Fruit fly (Drosophila melanogaster): ENCODE results near the gene CG13919.

Gene CG13919

dm6 chr3L:1615701-1616100, 29.6 kb upstream of the CG13919 start, which contains the start of gene CG12105:
CG12105 (minus strand) TSS chr3L:1615801.
- no peak for TF ChIP-seq CG11617 (GFP tag; optimal IDR thresholded peaks at IDR 0.05)
- no peak for TF ChIP-seq Hr96 (GFP tag; optimal IDR thresholded peaks at IDR 0.05)
- TF ChIP-seq CG5204 (GFP tag; optimal IDR thresholded peaks at IDR 0.05) = no peak
- no peak for TF ChIP-seq CG12768 (GFP tag; optimal IDR thresholded peaks at IDR 0.05)
- TF ChIP-seq CG1620 (GFP tag; optimal IDR thresholded peaks at IDR 0.05) = no peak
- no peak for TF ChIP-seq Crg-1 (GFP tag; optimal IDR thresholded peaks at IDR 0.05)
- TF ChIP-seq Clk (GFP tag; optimal IDR thresholded peaks at IDR 0.05) = no peak
- no peak for TF ChIP-seq cic (GFP tag; optimal IDR thresholded peaks at IDR 0.05)
- TF ChIP-seq Mnt (GFP tag; optimal IDR thresholded peaks at IDR 0.05) = no peak
- TF ChIP-seq pad (GFP tag; optimal IDR thresholded peaks at IDR 0.05) = no peak
- TF ChIP-seq bab1 (GFP tag; optimal IDR thresholded peaks at IDR 0.05) = no peak
- TF ChIP-seq CG7101 (tag; optimal IDR thresholded peaks at IDR 0.05) = no peak
- no peak for TF ChIP-seq CG33017 (tag; optimal IDR thresholded peaks at IDR 0.05)
- no peak for TF ChIP-seq CG7045 (GFP tag; optimal IDR thresholded peaks at IDR 0.05)
- no peak for TF ChIP-seq CG14711 (tag; optimal IDR thresholded peaks at IDR 0.05)
- no peak for TF ChIP-seq kay (GFP tag; ENCODE audit: borderline replicate concordance)
- no peak for TF ChIP-seq tj (GFP tag; optimal IDR thresholded peaks at IDR 0.05)
- no peak for TF ChIP-seq toe (GFP tag; optimal IDR thresholded peaks at IDR 0.05)

dm6 chr3L:1618116-1618727, 27.0 kb upstream of the CG13919 start, which contains the start of the genes CG13926, ABCB7 and CG33230:
CG13926 (minus strand) TSS chr3L:1618158.
ABCB7 (plus strand) TSS chr3L:1618414.
CG33230 (plus strand) TSS chr3L:1618414.
- TF ChIP-seq toe (GFP tag; optimal IDR thresholded peaks at IDR 0.05) = peak; percentile 24
- TF ChIP-seq CG33017 (tag; optimal IDR thresholded peaks at IDR 0.05) = no peak
- TF ChIP-seq CG5204 (GFP tag; optimal IDR thresholded peaks at IDR 0.05) = peak; percentile 45
- peak; percentile 63 for TF ChIP-seq Hr96 (GFP tag; optimal IDR thresholded peaks at IDR 0.05)
- no peak for TF ChIP-seq cnc (optimal IDR thresholded peaks at IDR 0.05)
- no peak for TF ChIP-seq cic (GFP tag; optimal IDR thresholded peaks at IDR 0.05)
- peak; percentile 60 for TF ChIP-seq tj (GFP tag; optimal IDR thresholded peaks at IDR 0.05)
- peak; percentile 48 for TF ChIP-seq CG12768 (GFP tag; optimal IDR thresholded peaks at IDR 0.05)
- peak; percentile 66 for TF ChIP-seq CG11617 (GFP tag; optimal IDR thresholded peaks at IDR 0.05)
- peak; percentile 55 for TF ChIP-seq CG14711 (tag; optimal IDR thresholded peaks at IDR 0.05)
- peak; percentile 15 for TF ChIP-seq CG7045 (GFP tag; optimal IDR thresholded peaks at IDR 0.05)
- TF ChIP-seq CG1620 (GFP tag; optimal IDR thresholded peaks at IDR 0.05) = peak; percentile 27
- TF ChIP-seq CG7101 (tag; optimal IDR thresholded peaks at IDR 0.05) = peak; percentile 25
- peak; percentile 67 for TF ChIP-seq bab1 (GFP tag; optimal IDR thresholded peaks at IDR 0.05)
- peak; percentile 23 for TF ChIP-seq ovo (GFP tag; optimal IDR thresholded peaks at IDR 0.05)
- peak; percentile 70 for TF ChIP-seq Mnt (GFP tag; optimal IDR thresholded peaks at IDR 0.05)
- peak; percentile 10 for TF ChIP-seq pad (GFP tag; optimal IDR thresholded peaks at IDR 0.05)
- no peak for TF ChIP-seq Clk (GFP tag; optimal IDR thresholded peaks at IDR 0.05)
- TF ChIP-seq Crg-1 (GFP tag; optimal IDR thresholded peaks at IDR 0.05) = peak; percentile 18
- no peak for TF ChIP-seq kay (GFP tag; ENCODE audit: borderline replicate concordance)

- no peak for TF ChIP-seq pad (GFP tag; optimal IDR thresholded peaks at IDR 0.05)
- no peak for TF ChIP-seq cic (GFP tag; optimal IDR thresholded peaks at IDR 0.05)
- no peak for TF ChIP-seq toe (GFP tag; optimal IDR thresholded peaks at IDR 0.05)
- TF ChIP-seq bab1 (GFP tag; optimal IDR thresholded peaks at IDR 0.05) = no peak
- TF ChIP-seq CG7101 (tag; optimal IDR thresholded peaks at IDR 0.05) = no peak
Measured at dm6 chr3L:1626924-1627323, 18.3 kb upstream of the CG13919 start.

dm6 chr3L:1628176-1628866, 16.9 kb upstream of the CG13919 start, which contains the start of gene CG13928:
CG13928 (minus strand) TSS chr3L:1628377.
- TF ChIP-seq Hr96 (GFP tag; optimal IDR thresholded peaks at IDR 0.05) = no peak
- TF ChIP-seq CG12768 (GFP tag; optimal IDR thresholded peaks at IDR 0.05) = no peak
- TF ChIP-seq bab1 (GFP tag; optimal IDR thresholded peaks at IDR 0.05) = no peak
- TF ChIP-seq Clk (GFP tag; optimal IDR thresholded peaks at IDR 0.05) = peak; percentile 50
- no peak for TF ChIP-seq cnc (optimal IDR thresholded peaks at IDR 0.05)
- TF ChIP-seq tj (GFP tag; optimal IDR thresholded peaks at IDR 0.05) = no peak
- no peak for TF ChIP-seq kay (GFP tag; ENCODE audit: borderline replicate concordance)
- no peak for TF ChIP-seq Mnt (GFP tag; optimal IDR thresholded peaks at IDR 0.05)
- TF ChIP-seq toe (GFP tag; optimal IDR thresholded peaks at IDR 0.05) = peak; percentile 44
- TF ChIP-seq CG5204 (GFP tag; optimal IDR thresholded peaks at IDR 0.05) = peak; percentile 35
- no peak for TF ChIP-seq Crg-1 (GFP tag; optimal IDR thresholded peaks at IDR 0.05)
- TF ChIP-seq cic (GFP tag; optimal IDR thresholded peaks at IDR 0.05) = peak; percentile 35
- TF ChIP-seq CG14711 (tag; optimal IDR thresholded peaks at IDR 0.05) = no peak
- no peak for TF ChIP-seq CG11617 (GFP tag; optimal IDR thresholded peaks at IDR 0.05)
- TF ChIP-seq CG7101 (tag; optimal IDR thresholded peaks at IDR 0.05) = no peak
- TF ChIP-seq pad (GFP tag; optimal IDR thresholded peaks at IDR 0.05) = no peak
- TF ChIP-seq CG7045 (GFP tag; optimal IDR thresholded peaks at IDR 0.05) = peak; percentile 13
- no peak for TF ChIP-seq CG33017 (tag; optimal IDR thresholded peaks at IDR 0.05)
- no peak for TF ChIP-seq ovo (GFP tag; optimal IDR thresholded peaks at IDR 0.05)
- TF ChIP-seq CG1620 (GFP tag; optimal IDR thresholded peaks at IDR 0.05) = no peak

dm6 chr3L:1629064-1629777, 16.0 kb upstream of the CG13919 start, which contains the start of gene GC:
GC (minus strand) TSS chr3L:1629301.
- no peak for TF ChIP-seq CG5204 (GFP tag; optimal IDR thresholded peaks at IDR 0.05)
- TF ChIP-seq CG12768 (GFP tag; optimal IDR thresholded peaks at IDR 0.05) = no peak
- TF ChIP-seq Crg-1 (GFP tag; optimal IDR thresholded peaks at IDR 0.05) = no peak
- no peak for TF ChIP-seq ovo (GFP tag; optimal IDR thresholded peaks at IDR 0.05)
- TF ChIP-seq CG33017 (tag; optimal IDR thresholded peaks at IDR 0.05) = no peak
- TF ChIP-seq Clk (GFP tag; optimal IDR thresholded peaks at IDR 0.05) = no peak
- no peak for TF ChIP-seq CG7101 (tag; optimal IDR thresholded peaks at IDR 0.05)
- TF ChIP-seq cic (GFP tag; optimal IDR thresholded peaks at IDR 0.05) = no peak
- no peak for TF ChIP-seq tj (GFP tag; optimal IDR thresholded peaks at IDR 0.05)
